Fruit fly (Drosophila melanogaster): ENCODE results near the gene Cyp4ae1.
A peak's percentile ranks its signal among the peaks of the same experiment; 100 is the strongest.

Cyp4ae1 gene

dm6 chrX:2136831-2137452 is 41.9 kb upstream of the Cyp4ae1 start (continued):
- TF ChIP-seq mam (GFP tag; optimal IDR thresholded peaks at IDR 0.05) (peak; percentile 100), Vsx1 (GFP tag; optimal IDR thresholded peaks at IDR 0.05) (peak; percentile 99), dan (GFP tag; IDR thresholded peaks at IDR 0.05) (peak; percentile 100), CG12942 (GFP tag; optimal IDR thresholded peaks at IDR 0.05) (peak; percentile 100), CG8290 (GFP tag; optimal IDR thresholded peaks at IDR 0.05) (peak; percentile 99), CG8290 (tag; optimal IDR thresholded peaks at IDR 0.05) (peak; percentile 99 to 100), mld (GFP tag; IDR thresholded peaks at IDR 0.05; ENCODE audit: partially characterized antibody) (no peak), Hr3 (GFP tag; optimal IDR thresholded peaks at IDR 0.05) (peak; percentile 100), pb (GFP tag; optimal IDR thresholded peaks at IDR 0.05) (peak; percentile 100), gem (tag; optimal IDR thresholded peaks at IDR 0.05) (peak; percentile 100), dmrt11E (tag; optimal IDR thresholded peaks at IDR 0.05) (peak; percentile 100), CG3726 (GFP tag; IDR thresholded peaks at IDR 0.05) (peak; percentile 100), CG43689 (GFP tag; IDR thresholded peaks at IDR 0.05) (peak; percentile 100), Asciz (GFP tag; optimal IDR thresholded peaks at IDR 0.05) (peak; percentile 100), yki (optimal IDR thresholded peaks at IDR 0.05) (peak; percentile 29), trh (GFP tag; optimal IDR thresholded peaks at IDR 0.05) (peak; percentile 100), tin (GFP tag; optimal IDR thresholded peaks at IDR 0.05) (peak; percentile 100), chinmo (GFP tag; IDR thresholded peaks at IDR 0.05; ENCODE audit: partially characterized antibody) (peak; percentile 97; the same call in 3 of the 4 replicates), bbx (GFP tag; IDR thresholded peaks at IDR 0.05; ENCODE audit: partially characterized antibody) (peak; percentile 36; the same call in 1 of the 2 replicates), Neu2 (GFP tag; optimal IDR thresholded peaks at IDR 0.05; ENCODE audit: borderline replicate concordance) (peak; percentile 100), CG12104 (GFP tag; optimal IDR thresholded peaks at IDR 0.05) (peak; percentile 100), chn (GFP tag; optimal IDR thresholded peaks at IDR 0.05) (peak; percentile 100), tgo (GFP tag; IDR thresholded peaks at IDR 0.05) (peak; percentile 100), pros (GFP tag; optimal IDR thresholded peaks at IDR 0.05) (no peak), wdn (GFP tag; IDR thresholded peaks at IDR 0.05) (peak; percentile 100), ftz-f1 (GFP tag; optimal IDR thresholded peaks at IDR 0.05) (peak; percentile 94), ind (GFP tag; optimal IDR thresholded peaks at IDR 0.05) (peak; percentile 100), CG10431 (GFP tag; optimal IDR thresholded peaks at IDR 0.05) (peak; percentile 99), Bteb2 (GFP tag; optimal IDR thresholded peaks at IDR 0.05) (peak; percentile 99), grn (GFP tag; optimal IDR thresholded peaks at IDR 0.05) (peak; percentile 96), CG11560 (tag; IDR thresholded peaks at IDR 0.05) (peak; percentile 96), vfl (GFP tag; optimal IDR thresholded peaks at IDR 0.05) (peak; percentile 99), CG12071 (GFP tag; optimal IDR thresholded peaks at IDR 0.05) (peak; percentile 100), Dbx (GFP tag; IDR thresholded peaks at IDR 0.05) (peak; percentile 100), sqz (GFP tag; optimal IDR thresholded peaks at IDR 0.05) (peak; percentile 100), Deaf1 (tag; optimal IDR thresholded peaks at IDR 0.05) (peak; percentile 90), CrebB (tag; optimal IDR thresholded peaks at IDR 0.05) (peak; percentile 100), CG13624 (GFP tag; optimal IDR thresholded peaks at IDR 0.05) (peak; percentile 100), Jarid2 (GFP tag; optimal IDR thresholded peaks at IDR 0.05) (peak; percentile 92), Lhr (GFP tag; optimal IDR thresholded peaks at IDR 0.05) (peak; percentile 99), ewg (GFP tag; optimal IDR thresholded peaks at IDR 0.05) (peak; percentile 99), CG34376 (GFP tag; optimal IDR thresholded peaks at IDR 0.05) (peak; percentile 98), kay (GFP tag; optimal IDR thresholded peaks at IDR 0.05) (peak; percentile 100), CG14441 (GFP tag; IDR thresholded peaks at IDR 0.05) (peak; percentile 100), crc (GFP tag; optimal IDR thresholded peaks at IDR 0.05) (peak; percentile 100), CG7271 (tag; optimal IDR thresholded peaks at IDR 0.05) (peak; percentile 100), corto (GFP tag; optimal IDR thresholded peaks at IDR 0.05) (peak; percentile 99), Dip2 (GFP tag; IDR thresholded peaks at IDR 0.05) (peak; percentile 85), Mad (GFP tag; optimal IDR thresholded peaks at IDR 0.05) (peak; percentile 100), jing (GFP tag; optimal IDR thresholded peaks at IDR 0.05) (peak; percentile 100)
